Fruit fly (Drosophila melanogaster) whole organism, pupa: Measurements from ENCODE around the gene mip130.
A peak's percentile ranks its signal among the peaks of the same experiment; 100 is the strongest.

Experiments
- CG10348 ChIP-seq: fragments of 200-800 bp; sonication (Bioruptor generic); IDR thresholded peaks from 2 replicates; pipeline ENCODE4 v1.3.6; 2022; ENCODE audit warnings: missing biosample characterization, missing genetic modification characterization
- CG12605 ChIP-seq: fragments of 200-800 bp; sonication (Bioruptor generic); IDR thresholded peaks from 2 replicates; pipeline ENCODE4 v1.3.6; 2022; ENCODE audit warnings: missing biosample characterization, missing genetic modification characterization
- CG13204 ChIP-seq: fragments of 200-800 bp; sonication (Bioruptor generic); optimal IDR thresholded peaks from 2 replicates; lab custom pipeline; 2018; ENCODE audit warnings: missing biosample characterization, mild to moderate bottlenecking, missing genetic modification characterization, moderate library complexity
- CG14655 ChIP-seq: fragments of 200-800 bp; sonication (Bioruptor generic); optimal IDR thresholded peaks from 3 replicates; lab custom pipeline; 2017; ENCODE audit warnings: mild to moderate bottlenecking, missing biosample characterization, missing genetic modification reagents, missing genetic modification characterization
- CG15710 ChIP-seq: fragments of 200-800 bp; sonication (Bioruptor generic); optimal IDR thresholded peaks from 2 replicates; lab custom pipeline; 2018; ENCODE audit warnings: missing biosample characterization, mild to moderate bottlenecking, missing genetic modification characterization, moderate library complexity
- CG17806 ChIP-seq: fragments of 200-800 bp; sonication (Bioruptor generic); optimal IDR thresholded peaks from 2 replicates; lab custom pipeline; 2018; ENCODE audit warnings: missing biosample characterization, mild to moderate bottlenecking, missing genetic modification characterization, moderate library complexity
- CG32121 ChIP-seq: fragments of 200-800 bp; sonication (Bioruptor generic); IDR thresholded peaks from 2 replicates; pipeline ENCODE4 v1.3.6; 2022; ENCODE audit warnings: missing biosample characterization, missing genetic modification characterization
- CG34367 ChIP-seq: fragments of 200-800 bp; sonication (Bioruptor generic); optimal IDR thresholded peaks from 2 replicates; lab custom pipeline; 2018; ENCODE audit warnings: missing biosample characterization, mild to moderate bottlenecking, missing genetic modification characterization
- CG4496 ChIP-seq: fragments of 200-800 bp; sonication (Bioruptor generic); IDR thresholded peaks from 3 replicates; pipeline ENCODE4 v1.3.6; 2022; ENCODE audit warnings: missing biosample characterization, missing genetic modification characterization
- CG8159 ChIP-seq: fragments of 200-800 bp; sonication (Bioruptor generic); optimal IDR thresholded peaks from 3 replicates; lab custom pipeline; 2018; ENCODE audit warnings: missing biosample characterization, mild to moderate bottlenecking, missing genetic modification characterization, moderate library complexity
- CG8301 ChIP-seq: fragments of 200-800 bp; sonication (Bioruptor generic); optimal IDR thresholded peaks from 2 replicates; lab custom pipeline; 2018; ENCODE audit warnings: missing biosample characterization, mild to moderate bottlenecking, missing genetic modification characterization
- CG9948 ChIP-seq: fragments of 200-800 bp; sonication (Bioruptor generic); optimal IDR thresholded peaks from 2 replicates; lab custom pipeline; 2018; ENCODE audit warnings: missing biosample characterization, mild to moderate bottlenecking, missing genetic modification characterization, moderate library complexity
- D1 ChIP-seq: fragments of 200-800 bp; sonication (Bioruptor generic); optimal IDR thresholded peaks from 2 replicates; lab custom pipeline; 2018; ENCODE audit warnings: missing biosample characterization, mild to moderate bottlenecking, missing genetic modification characterization, moderate library complexity
- EcR ChIP-seq: fragments of 200-800 bp; sonication (Bioruptor generic); optimal IDR thresholded peaks from 3 replicates; lab custom pipeline; 2019; ENCODE audit warnings: missing biosample characterization, missing genetic modification characterization, mild to moderate bottlenecking, moderate library complexity, missing genetic modification reagents
- Ets98B ChIP-seq: fragments of 200-800 bp; sonication (Bioruptor generic); IDR thresholded peaks from 2 replicates; pipeline ENCODE4 v1.3.6; 2022; ENCODE audit warnings: missing biosample characterization, missing genetic modification characterization
- Pif1A ChIP-seq: fragments of 200-800 bp; sonication (Bioruptor generic); optimal IDR thresholded peaks from 3 replicates; lab custom pipeline; 2016; ENCODE audit warnings: missing biosample characterization, missing genetic modification characterization
- Pif1B ChIP-seq: fragments of 200-800 bp; sonication (Bioruptor generic); optimal IDR thresholded peaks from 3 replicates; lab custom pipeline; 2016; ENCODE audit warnings: missing biosample characterization, missing genetic modification characterization
- Snoo ChIP-seq: fragments of 200-800 bp; sonication (Bioruptor generic); optimal IDR thresholded peaks from 3 replicates; lab custom pipeline; 2017; ENCODE audit warnings: missing biosample characterization, mild to moderate bottlenecking, missing genetic modification characterization, inconsistent platforms
- fd96Ca ChIP-seq: fragments of 200-800 bp; sonication (Bioruptor generic); IDR thresholded peaks from 3 replicates; pipeline ENCODE4 v1.3.6; 2022; ENCODE audit warnings: missing biosample characterization, missing genetic modification characterization
- gl ChIP-seq: fragments of 200-800 bp; sonication (Bioruptor generic); optimal IDR thresholded peaks from 2 replicates; lab custom pipeline; 2018; ENCODE audit warnings: missing biosample characterization, mild to moderate bottlenecking, missing genetic modification characterization
- rn ChIP-seq: fragments of 200-800 bp; sonication (Bioruptor generic); IDR thresholded peaks from 2 replicates; pipeline ENCODE4 v1.3.6; 2022; ENCODE audit warnings: missing biosample characterization, missing genetic modification characterization

mip130 gene

dm6 chrX:1940020-1940419 is 32.0 kb downstream of the mip130 start, which contains the start of the genes CG3857 and CG3587:
Gene CG3857, minus strand, starts transcription at chrX:1940040.
Gene CG3587, plus strand, starts transcription at chrX:1940307.
- TF ChIP-seq CG8301 (tag; lab: Kevin White, UChicago) (peak; percentile 52), EcR (peak; percentile 37), CG15710 (tag; lab: Kevin White, UChicago) (peak; percentile 69), CG34367 (peak; percentile 59), CG8159 (tag; lab: Kevin White, UChicago) (peak; percentile 66), gl (tag; lab: Kevin White, UChicago) (peak; percentile 0), Pif1A (GFP tag; lab: Kevin White, UChicago) (peak; percentile 68), CG14655 (GFP tag; lab: Kevin White, UChicago) (peak; percentile 65), Ets98B (GFP tag; lab: Robert Waterston, UW) (peak; percentile 58), fd96Ca (GFP tag; lab: Robert Waterston, UW) (peak; percentile 75), Snoo (tag; lab: Kevin White, UChicago) (peak; percentile 65), CG10348 (GFP tag; lab: Robert Waterston, UW) (no peak), CG12605 (GFP tag; lab: Robert Waterston, UW) (peak; percentile 23; the same call in 1 of the 2 replicates), CG13204 (GFP tag; lab: Kevin White, UChicago) (no peak), CG4496 (GFP tag; lab: Robert Waterston, UW) (peak; percentile 66), Pif1B (GFP tag; lab: Kevin White, UChicago) (peak; percentile 39), rn (GFP tag; lab: Robert Waterston, UW) (peak; percentile 30; the same call in 1 of the 2 replicates), CG17806 (tag; lab: Kevin White, UChicago) (peak; percentile 37), CG32121 (GFP tag; lab: Robert Waterston, UW) (peak; percentile 37; the same call in 1 of the 2 replicates), CG9948 (tag; lab: Kevin White, UChicago) (peak; percentile 35), D1 (tag; lab: Kevin White, UChicago) (no peak)
- TF ChIP-seq, all 21 proteins: peak for 18

- peak; percentile 66; the same call in 2 of the 3 replicates for TF ChIP-seq CG4496 (GFP tag; lab: Robert Waterston, UW)
- peak; percentile 48; the same call in 1 of the 2 replicates for TF ChIP-seq CG32121 (GFP tag; lab: Robert Waterston, UW)
- peak; percentile 26 for TF ChIP-seq CG13204 (GFP tag; lab: Kevin White, UChicago)
- no peak for TF ChIP-seq CG14655 (GFP tag; lab: Kevin White, UChicago)
- no peak for TF ChIP-seq CG10348 (GFP tag; lab: Robert Waterston, UW)
- TF ChIP-seq Snoo (tag; lab: Kevin White, UChicago): peak; percentile 4
- no peak; the same call in 2 of the 3 replicates for TF ChIP-seq fd96Ca (GFP tag; lab: Robert Waterston, UW)
- TF ChIP-seq Pif1A (GFP tag; lab: Kevin White, UChicago): peak; percentile 10
- TF ChIP-seq rn (GFP tag; lab: Robert Waterston, UW): no peak
- TF ChIP-seq Pif1B (GFP tag; lab: Kevin White, UChicago): peak; percentile 28
- TF ChIP-seq gl (tag; lab: Kevin White, UChicago): no peak
- no peak for TF ChIP-seq CG8301 (tag; lab: Kevin White, UChicago)
- peak; percentile 59; the same call in 1 of the 2 replicates for TF ChIP-seq Ets98B (GFP tag; lab: Robert Waterston, UW)
- TF ChIP-seq CG9948 (tag; lab: Kevin White, UChicago): no peak
- TF ChIP-seq CG15710 (tag; lab: Kevin White, UChicago): no peak
- TF ChIP-seq CG17806 (tag; lab: Kevin White, UChicago): no peak
- TF ChIP-seq EcR: peak; percentile 99
- no peak for TF ChIP-seq CG34367
- TF ChIP-seq CG8159 (tag; lab: Kevin White, UChicago): peak; percentile 30
- peak; percentile 64 for TF ChIP-seq CG12605 (GFP tag; lab: Robert Waterston, UW)
- no peak for TF ChIP-seq D1 (tag; lab: Kevin White, UChicago)
Measured at dm6 chrX:1941669-1942092, 33.6 kb downstream of the mip130 start, which contains the start of gene Hr4. Gene Hr4, plus strand, starts transcription at chrX:1941940.

dm6 chrX:1943337-1944244 is 35.6 kb downstream of the mip130 start:
- TF ChIP-seq fd96Ca (GFP tag; lab: Robert Waterston, UW) (0 out of 3 replicates have a peak, but pooled peaks have one; percentile 29), D1 (tag; lab: Kevin White, UChicago) (peak; percentile 7), Pif1B (GFP tag; lab: Kevin White, UChicago) (peak; percentile 34), CG32121 (GFP tag; lab: Robert Waterston, UW) (no peak), CG15710 (tag; lab: Kevin White, UChicago) (peak; percentile 65), CG10348 (GFP tag; lab: Robert Waterston, UW) (no peak), CG12605 (GFP tag; lab: Robert Waterston, UW) (no peak), CG9948 (tag; lab: Kevin White, UChicago) (peak; percentile 54), CG4496 (GFP tag; lab: Robert Waterston, UW) (no peak), CG34367 (peak; percentile 50), Snoo (tag; lab: Kevin White, UChicago) (peak; percentile 65), Ets98B (GFP tag; lab: Robert Waterston, UW) (peak; percentile 19), rn (GFP tag; lab: Robert Waterston, UW) (no peak), CG14655 (GFP tag; lab: Kevin White, UChicago) (peak; percentile 71), Pif1A (GFP tag; lab: Kevin White, UChicago) (peak; percentile 28), CG8159 (tag; lab: Kevin White, UChicago) (peak; percentile 66), EcR (peak; percentile 97), CG8301 (tag; lab: Kevin White, UChicago) (peak; percentile 56), CG17806 (tag; lab: Kevin White, UChicago) (peak; percentile 40), gl (tag; lab: Kevin White, UChicago) (no peak), CG13204 (GFP tag; lab: Kevin White, UChicago) (no peak)
